Worm (Caenorhabditis elegans) whole organism, young adult: Measurements from ENCODE around the gene C26E6.1.

Source experiments
- B0019.2 ChIP-seq: fragments of 200-800 bp; sonication (Bioruptor generic); conservative IDR thresholded peaks from 2 replicates; pipeline ENCODE4 v1.3.6; 2022; ENCODE audit warnings: missing genetic modification reagents, missing genetic modification characterization, missing compliant biosample characterization
- F33H1.4 ChIP-seq: fragments of 200-800 bp; sonication (Bioruptor generic); IDR thresholded peaks from 2 replicates; pipeline ENCODE4 v1.3.6; 2022; ENCODE audit warnings: missing genetic modification reagents, missing genetic modification characterization, missing compliant biosample characterization
- F37B4.10 ChIP-seq: fragments of 200-800 bp; sonication (Bioruptor generic); IDR thresholded peaks from 2 replicates; pipeline ENCODE4 v1.3.6; 2022; ENCODE audit warnings: missing genetic modification characterization, missing compliant biosample characterization
- F39B2.1 ChIP-seq: fragments of 200-800 bp; sonication (Bioruptor generic); IDR thresholded peaks from 2 replicates; pipeline ENCODE4 v1.3.6; 2022; ENCODE audit warnings: missing genetic modification reagents, missing genetic modification characterization, missing compliant biosample characterization
- F55B11.4 ChIP-seq: sonication (generic microtip); optimal IDR thresholded peaks from 2 replicates; lab custom pipeline; 2016; ENCODE audit warnings: missing compliant biosample characterization, missing genetic modification characterization, borderline replicate concordance; ENCODE audit not compliant: insufficient read depth
- F57A8.1 ChIP-seq: fragments of 200-800 bp; sonication (Bioruptor generic); optimal IDR thresholded peaks from 2 replicates; lab custom pipeline; 2018; ENCODE audit warnings: mild to moderate bottlenecking, missing genetic modification characterization, moderate library complexity, missing compliant biosample characterization
- F57C9.4 ChIP-seq: sonication (generic microtip); optimal IDR thresholded peaks from 2 replicates; lab custom pipeline; 2017; ENCODE audit warnings: mild to moderate bottlenecking, missing genetic modification characterization, missing compliant biosample characterization
- T07F8.4 ChIP-seq: sonication (generic microtip); optimal IDR thresholded peaks from 2 replicates; lab custom pipeline; 2016; ENCODE audit warnings: mild to moderate bottlenecking, missing genetic modification characterization, moderate library complexity, missing compliant biosample characterization
- T26A5.8 ChIP-seq: sonication (generic microtip); optimal IDR thresholded peaks from 2 replicates; lab custom pipeline; 2016; ENCODE audit warnings: missing genetic modification characterization, missing compliant biosample characterization
- Y53G8AR.9 ChIP-seq: fragments of 200-800 bp; sonication (Bioruptor generic); conservative IDR thresholded peaks from 2 replicates; pipeline ENCODE4 v1.3.6; 2022; ENCODE audit warnings: missing genetic modification reagents, missing genetic modification characterization, missing compliant biosample characterization
- Y79H2A.3 ChIP-seq: fragments of 200-800 bp; sonication (Bioruptor generic); conservative IDR thresholded peaks from 2 replicates; pipeline ENCODE4 v1.3.6; 2022; ENCODE audit warnings: missing genetic modification reagents, missing genetic modification characterization, missing compliant biosample characterization
- ama-1 ChIP-seq, 3 experiments: fragments of 150-350 bp in 1 of 3; sonication (generic microtip) in 2 of 3; optimal IDR thresholded peaks; 2 replicates each; lab custom pipeline; 2014 to 2018; ENCODE audit warnings: missing biosample characterization in 2 of 3, missing genetic modification characterization in 2 of 3, missing genetic modification reagents in 2 of 3
- aptf-2 ChIP-seq: fragments of 200-800 bp; sonication (Bioruptor generic); conservative IDR thresholded peaks from 2 replicates; pipeline ENCODE4 v1.3.6; 2022; ENCODE audit warnings: missing genetic modification reagents, missing genetic modification characterization, missing compliant biosample characterization
- aptf-3 ChIP-seq: fragments of 200-800 bp; sonication (Bioruptor generic); IDR thresholded peaks from 2 replicates; pipeline ENCODE4 v1.3.6; 2022; ENCODE audit warnings: missing genetic modification characterization, missing compliant biosample characterization
- athp-1 ChIP-seq: sonication (generic microtip); optimal IDR thresholded peaks from 2 replicates; lab custom pipeline; 2017; ENCODE audit warnings: mild to moderate bottlenecking, missing genetic modification characterization, missing compliant biosample characterization
- bed-1 ChIP-seq: fragments of 200-800 bp; sonication (Bioruptor generic); IDR thresholded peaks from 2 replicates; pipeline ENCODE4 v1.3.6; 2022; ENCODE audit warnings: missing genetic modification reagents, missing genetic modification characterization, missing compliant biosample characterization
- cebp-1 ChIP-seq, 2 experiments: fragments of 200-800 bp in 1 of 2; sonication (Bioruptor generic) in 1 of 2; sonication (generic microtip) in 1 of 2; IDR thresholded peaks in 1 of 2; optimal IDR thresholded peaks in 1 of 2; 2 replicates each; pipeline versions ENCODE4 v1.3.6 to Lab custom; 2017 to 2022; ENCODE audit warnings: missing compliant biosample characterization in 2 of 2, missing genetic modification characterization in 2 of 2, mild to moderate bottlenecking in 1 of 2, missing genetic modification reagents in 1 of 2, moderate library complexity in 1 of 2
- ceh-58 ChIP-seq: fragments of 200-800 bp; sonication (Bioruptor generic); IDR thresholded peaks from 2 replicates; pipeline ENCODE4 v1.3.6; 2022; ENCODE audit warnings: missing genetic modification characterization, missing compliant biosample characterization
- ceh-91 ChIP-seq: fragments of 200-800 bp; sonication (Bioruptor generic); IDR thresholded peaks from 2 replicates; pipeline ENCODE4 v1.3.6; 2022; ENCODE audit warnings: missing genetic modification reagents, missing genetic modification characterization, missing compliant biosample characterization
- dpl-1 ChIP-seq: fragments of 150-350 bp; optimal IDR thresholded peaks from 2 replicates; lab custom pipeline; 2014; ENCODE audit warnings: missing biosample characterization, missing genetic modification reagents, missing genetic modification characterization
- egl-44 ChIP-seq: fragments of 200-800 bp; sonication (Bioruptor generic); IDR thresholded peaks from 2 replicates; pipeline ENCODE4 v1.3.6; 2022; ENCODE audit warnings: missing genetic modification reagents, missing genetic modification characterization, missing compliant biosample characterization
- egrh-3 ChIP-seq: fragments of 200-800 bp; sonication (Bioruptor generic); IDR thresholded peaks from 2 replicates; pipeline ENCODE4 v1.3.6; 2022; ENCODE audit warnings: missing genetic modification reagents, missing genetic modification characterization, missing compliant biosample characterization
- ekl-4 ChIP-seq: fragments of 200-800 bp; sonication (Bioruptor generic); IDR thresholded peaks from 2 replicates; pipeline ENCODE4 v1.3.6; 2022; ENCODE audit warnings: missing genetic modification reagents, missing genetic modification characterization, missing compliant biosample characterization
- ets-4 ChIP-seq: fragments of 200-800 bp; sonication (Bioruptor generic); optimal IDR thresholded peaks from 2 replicates; lab custom pipeline; 2018; ENCODE audit warnings: mild to moderate bottlenecking, missing genetic modification characterization, missing compliant biosample characterization
- him-1 ChIP-seq: sonication (generic microtip); optimal IDR thresholded peaks from 2 replicates; lab custom pipeline; 2016; ENCODE audit warnings: missing genotype, missing genetic modification reagents, missing genetic modification characterization, missing compliant biosample characterization
- hmg-20 ChIP-seq: fragments of 200-800 bp; sonication (Bioruptor generic); IDR thresholded peaks from 2 replicates; pipeline ENCODE4 v1.3.6; 2022; ENCODE audit warnings: missing genetic modification reagents, missing genetic modification characterization, missing compliant biosample characterization
- lag-1 ChIP-seq: fragments of 200-800 bp; sonication (Bioruptor generic); IDR thresholded peaks from 2 replicates; pipeline ENCODE4 v1.3.6; 2022; ENCODE audit warnings: missing genetic modification reagents, missing genetic modification characterization, missing compliant biosample characterization
- let-607 ChIP-seq, 2 experiments: fragments of 200-800 bp in 1 of 2; sonication (Bioruptor generic) in 1 of 2; sonication (generic microtip) in 1 of 2; optimal IDR thresholded peaks; 2 replicates each; lab custom pipeline; 2016 to 2018; ENCODE audit warnings: mild to moderate bottlenecking in 2 of 2, missing compliant biosample characterization in 2 of 2, missing genetic modification characterization in 2 of 2, moderate library complexity in 2 of 2, missing genotype in 1 of 2
- lsl-1 ChIP-seq: fragments of 200-800 bp; sonication (Bioruptor generic); optimal IDR thresholded peaks from 2 replicates; lab custom pipeline; 2018; ENCODE audit warnings: mild to moderate bottlenecking, missing genetic modification characterization, moderate library complexity, missing compliant biosample characterization
- mel-28 ChIP-seq: sonication (generic microtip); optimal IDR thresholded peaks from 2 replicates; lab custom pipeline; 2016; ENCODE audit warnings: borderline replicate concordance, mild to moderate bottlenecking, missing genetic modification characterization, missing compliant biosample characterization
- mxl-1 ChIP-seq: sonication (generic microtip); optimal IDR thresholded peaks from 2 replicates; lab custom pipeline; 2016; ENCODE audit warnings: missing genetic modification characterization, missing compliant biosample characterization
- nhr-120 ChIP-seq: fragments of 200-800 bp; sonication (Bioruptor generic); IDR thresholded peaks from 2 replicates; pipeline ENCODE4 v1.3.6; 2022; ENCODE audit warnings: missing genetic modification characterization, missing compliant biosample characterization
- nhr-179 ChIP-seq: sonication (generic microtip); optimal IDR thresholded peaks from 2 replicates; lab custom pipeline; 2016; ENCODE audit warnings: mild to moderate bottlenecking, missing genetic modification characterization, missing compliant biosample characterization
- nhr-27 ChIP-seq: fragments of 200-800 bp; sonication (Bioruptor generic); optimal IDR thresholded peaks from 2 replicates; lab custom pipeline; 2018; ENCODE audit warnings: mild to moderate bottlenecking, missing genetic modification characterization, moderate library complexity, missing compliant biosample characterization
- pha-4 ChIP-seq: fragments of 150-350 bp; sonication (generic microtip); optimal IDR thresholded peaks from 2 replicates; lab custom pipeline; 2014; ENCODE audit warnings: missing biosample characterization, missing genetic modification reagents, missing genetic modification characterization
- snpc-1.3 ChIP-seq: sonication (generic microtip); optimal IDR thresholded peaks from 2 replicates; lab custom pipeline; 2017; ENCODE audit warnings: missing genetic modification characterization, mild to moderate bottlenecking, missing compliant biosample characterization, antibody characterized with exemption, moderate library complexity, missing genotype, missing genetic modification reagents; ENCODE audit not compliant: insufficient read depth
- snpc-3.4 ChIP-seq: sonication (generic microtip); optimal IDR thresholded peaks from 2 replicates; lab custom pipeline; 2017; ENCODE audit warnings: missing genetic modification characterization, mild to moderate bottlenecking, missing compliant biosample characterization, antibody characterized with exemption, moderate library complexity, missing genotype, missing genetic modification reagents
- tlf-1 ChIP-seq: fragments of 200-800 bp; sonication (Bioruptor generic); optimal IDR thresholded peaks from 2 replicates; lab custom pipeline; 2018; ENCODE audit warnings: mild to moderate bottlenecking, missing genetic modification characterization, missing compliant biosample characterization
- ztf-25 ChIP-seq: fragments of 200-800 bp; sonication (Bioruptor generic); IDR thresholded peaks from 2 replicates; pipeline ENCODE4 v1.3.6; 2022; ENCODE audit warnings: missing genetic modification reagents, missing genetic modification characterization, missing compliant biosample characterization
- ztf-28 ChIP-seq: fragments of 200-800 bp; sonication (Bioruptor generic); IDR thresholded peaks from 2 replicates; pipeline ENCODE4 v1.3.6; 2022; ENCODE audit warnings: missing genetic modification reagents, missing genetic modification characterization, missing compliant biosample characterization
- ztf-3 ChIP-seq: fragments of 200-800 bp; sonication (Bioruptor generic); optimal IDR thresholded peaks from 2 replicates; lab custom pipeline; 2018; ENCODE audit warnings: mild to moderate bottlenecking, missing genetic modification characterization, missing compliant biosample characterization

The C26E6.1 gene

ce11 chrIII:4998956-4999425, 42.3 kb downstream of the C26E6.1 start, which contains the start of gene smcr-8 (continued):
- TF ChIP-seq ama-1 (optimal IDR thresholded peaks at IDR 0.05; lab: Kevin White, UChicago) (no peak), ama-1 (GFP tag; optimal IDR thresholded peaks at IDR 0.05; lab: Kevin White, UChicago) (no peak), Y53G8AR.9 (GFP tag; lab: Robert Waterston, UW) (no peak), nhr-120 (GFP tag; lab: Robert Waterston, UW) (no peak), mel-28 (tag; lab: Kevin White, UChicago) (no peak), F55B11.4 (tag; lab: Kevin White, UChicago) (no peak), F57A8.1 (no peak), bed-1 (GFP tag; lab: Robert Waterston, UW) (no peak), ceh-91 (GFP tag; lab: Robert Waterston, UW) (peak; percentile 54; the same call in 1 of the 2 replicates), nhr-179 (tag; lab: Kevin White, UChicago) (no peak), cebp-1 (GFP tag; IDR thresholded peaks at IDR 0.05; lab: Robert Waterston, UW) (no peak), cebp-1 (tag; optimal IDR thresholded peaks at IDR 0.05; lab: Kevin White, UChicago) (no peak), dpl-1 (no peak), ztf-25 (GFP tag; lab: Robert Waterston, UW) (no peak), aptf-2 (GFP tag; lab: Robert Waterston, UW) (no peak), B0019.2 (GFP tag; lab: Robert Waterston, UW) (0 out of 2 replicates have a peak, but pooled peaks have one; percentile 14), tlf-1 (GFP tag; lab: Kevin White, UChicago) (peak; percentile 23), athp-1 (tag; lab: Kevin White, UChicago) (peak; percentile 81), egl-44 (GFP tag; lab: Robert Waterston, UW) (no peak), egrh-3 (GFP tag; lab: Robert Waterston, UW) (no peak), nhr-27 (tag; lab: Kevin White, UChicago) (no peak), lag-1 (GFP tag; lab: Robert Waterston, UW) (no peak), him-1 (tag; lab: Kevin White, UChicago) (no peak), F39B2.1 (GFP tag; lab: Robert Waterston, UW) (no peak), Y79H2A.3 (GFP tag; lab: Robert Waterston, UW) (0 out of 2 replicates have a peak, but pooled peaks have one; percentile 40), T26A5.8 (tag; lab: Kevin White, UChicago) (no peak), T07F8.4 (tag; lab: Kevin White, UChicago) (no peak), ekl-4 (GFP tag; lab: Robert Waterston, UW) (0 out of 2 replicates have a peak, but pooled peaks have one; percentile 42), ets-4 (no peak), F57C9.4 (tag; lab: Kevin White, UChicago) (no peak), snpc-3.4 (tag; lab: Kevin White, UChicago) (peak; percentile 61), aptf-3 (no peak), let-607 (tag; optimal IDR thresholded peaks at IDR 0.05; lab: Kevin White, UChicago) (no peak), hmg-20 (no peak), F37B4.10 (GFP tag; lab: Robert Waterston, UW) (no peak), ztf-28 (GFP tag; lab: Robert Waterston, UW) (0 out of 2 replicates have a peak, but pooled peaks have one; percentile 75), F33H1.4 (peak; percentile 55), pha-4 (no peak), ztf-3 (GFP tag; lab: Kevin White, UChicago) (no peak)

ce11 chrIII:5002231-5002630, 45.6 kb downstream of the C26E6.1 start, which contains the start of gene R144.10:
Gene R144.10, minus strand, starts transcription at chrIII:5002331.
- no peak for TF ChIP-seq snpc-1.3 (tag; lab: Kevin White, UChicago)
- TF ChIP-seq lsl-1 (GFP tag; lab: Kevin White, UChicago): peak; percentile 49
- peak; percentile 50 for TF ChIP-seq F33H1.4
- no peak for TF ChIP-seq mxl-1
- no peak for TF ChIP-seq ceh-58
